Worm (Caenorhabditis elegans): ENCODE measurements around the gene sbt-1.

Gene sbt-1

DNA sequence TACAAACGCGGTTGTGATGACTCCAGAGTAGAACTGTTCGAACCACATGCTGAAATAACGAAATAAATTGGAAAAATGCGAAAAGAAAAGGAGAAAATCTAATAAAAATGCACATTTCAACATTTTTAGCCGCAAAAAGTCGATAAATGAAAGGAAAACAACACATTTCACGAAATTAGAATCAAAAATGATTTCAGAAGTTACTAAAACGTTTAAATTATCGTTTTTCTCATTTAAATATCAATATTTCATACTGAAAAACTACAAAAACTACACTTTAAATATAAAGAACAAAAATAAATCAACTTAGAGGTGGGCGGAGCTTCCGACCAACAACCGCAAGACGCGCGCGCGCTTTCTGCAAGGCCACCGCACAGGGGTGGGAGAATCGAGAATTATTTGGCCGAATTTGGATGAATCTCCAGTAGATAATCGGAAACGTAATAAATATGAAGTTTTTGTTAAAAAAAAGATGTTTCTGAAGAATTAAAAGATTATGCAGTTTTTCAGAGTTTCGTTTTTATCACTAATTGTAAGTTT, 23.2 kb upstream of the sbt-1 start, which contains the start of gene ndua-1 (continued):
- no peak for TF ChIP-seq zag-1 (tag; optimal IDR thresholded peaks at IDR 0.05)
- TF ChIP-seq egl-27 (tag; optimal IDR thresholded peaks at IDR 0.05) = no peak
- no peak for TF ChIP-seq fkh-8 (tag; optimal IDR thresholded peaks at IDR 0.05)
- peak in 1 of 6 experiments; percentile 22 for TF ChIP-seq elt-3 (tag; optimal IDR thresholded peaks at IDR 0.05)
- TF ChIP-seq lin-15B (tag; optimal IDR thresholded peaks at IDR 0.05) = no peak
- no peak for TF ChIP-seq nhr-85 (tag)
- no peak for TF ChIP-seq ces-1 (GFP tag; optimal IDR thresholded peaks at IDR 0.05)
- TF ChIP-seq lsy-2 (tag; optimal IDR thresholded peaks at IDR 0.05) = peak; percentile 59 to 71
- TF ChIP-seq unc-130 (tag; optimal IDR thresholded peaks at IDR 0.05) = peak; percentile 6
- peak; percentile 0 for TF ChIP-seq blmp-1 (tag; optimal IDR thresholded peaks at IDR 0.05)
- TF ChIP-seq ceh-63 (GFP tag; optimal IDR thresholded peaks at IDR 0.05) = no peak
- TF ChIP-seq unc-62 (GFP tag; optimal IDR thresholded peaks at IDR 0.05) = no peak
- peak; percentile 27 for TF ChIP-seq sox-4 (tag; optimal IDR thresholded peaks at IDR 0.05)
- TF ChIP-seq lin-35 (GFP tag; optimal IDR thresholded peaks at IDR 0.05) = peak; percentile 6 to 43
- no peak for TF ChIP-seq sptf-1 (tag; optimal IDR thresholded peaks at IDR 0.05)
- no peak for TF ChIP-seq ceh-90 (tag; optimal IDR thresholded peaks at IDR 0.05)
- no peak for TF ChIP-seq mab-9 (GFP tag; IDR thresholded peaks at IDR 0.05)
- TF ChIP-seq ztf-4 (tag; optimal IDR thresholded peaks at IDR 0.05) = no peak
- TF ChIP-seq hlh-4 (tag; optimal IDR thresholded peaks at IDR 0.05) = no peak
- TF ChIP-seq lir-3 (tag; optimal IDR thresholded peaks at IDR 0.05; ENCODE audit: poor library complexity) = peak; percentile 44
- peak; percentile 63 for TF ChIP-seq nhr-20 (tag; optimal IDR thresholded peaks at IDR 0.05)
- TF ChIP-seq nhr-28 (tag; optimal IDR thresholded peaks at IDR 0.05) = no peak
- no peak for TF ChIP-seq mdl-1 (tag; optimal IDR thresholded peaks at IDR 0.05)
- TF ChIP-seq swsn-7 (tag; optimal IDR thresholded peaks at IDR 0.05) = peak; percentile 61
- peak; percentile 4 for TF ChIP-seq lin-39 (tag; optimal IDR thresholded peaks at IDR 0.05)
- peak; percentile 56 for TF ChIP-seq nhr-90 (tag; optimal IDR thresholded peaks at IDR 0.05; ENCODE audit: poor library complexity)
- peak; percentile 58 for TF ChIP-seq skn-1 (tag; optimal IDR thresholded peaks at IDR 0.05)
- no peak for TF ChIP-seq jun-1 (tag; optimal IDR thresholded peaks at IDR 0.05)

DNA sequence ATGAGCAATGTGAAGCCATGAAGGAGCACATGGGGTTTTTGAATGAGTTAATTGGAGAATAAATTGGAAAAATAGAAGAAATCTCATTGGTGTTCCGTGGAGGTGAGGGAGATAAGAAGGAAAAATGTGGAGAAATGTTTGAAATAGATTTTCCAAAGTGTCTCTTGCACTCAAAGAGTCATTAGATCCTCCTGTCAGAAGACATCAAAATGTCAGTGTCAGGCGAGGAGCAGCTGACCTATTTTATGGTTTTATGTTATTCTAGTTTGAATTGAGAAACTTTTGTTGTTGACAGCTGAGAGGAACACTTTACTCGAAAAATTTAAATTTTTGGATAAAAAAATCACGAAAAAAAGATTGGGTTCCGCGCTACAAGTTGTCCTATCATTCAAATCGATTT, 21.9 kb upstream of the sbt-1 start, which contains the start of gene clec-264:
TSS of gene clec-264 (minus strand) at position 122 of the 400 bp plus-strand sequence.
- peak; percentile 45 for TF ChIP-seq rnt-1 (tag; optimal IDR thresholded peaks at IDR 0.05)
- TF ChIP-seq ama-1 (optimal IDR thresholded peaks at IDR 0.05) = no peak
- TF ChIP-seq unc-30 (tag; optimal IDR thresholded peaks at IDR 0.05) = no peak
- no peak for TF ChIP-seq C16A3.4 (tag; optimal IDR thresholded peaks at IDR 0.05)
- no peak for TF ChIP-seq ztf-4 (tag; optimal IDR thresholded peaks at IDR 0.05)
- TF ChIP-seq dpl-1 (GFP tag; optimal IDR thresholded peaks at IDR 0.05) = no peak

DNA sequence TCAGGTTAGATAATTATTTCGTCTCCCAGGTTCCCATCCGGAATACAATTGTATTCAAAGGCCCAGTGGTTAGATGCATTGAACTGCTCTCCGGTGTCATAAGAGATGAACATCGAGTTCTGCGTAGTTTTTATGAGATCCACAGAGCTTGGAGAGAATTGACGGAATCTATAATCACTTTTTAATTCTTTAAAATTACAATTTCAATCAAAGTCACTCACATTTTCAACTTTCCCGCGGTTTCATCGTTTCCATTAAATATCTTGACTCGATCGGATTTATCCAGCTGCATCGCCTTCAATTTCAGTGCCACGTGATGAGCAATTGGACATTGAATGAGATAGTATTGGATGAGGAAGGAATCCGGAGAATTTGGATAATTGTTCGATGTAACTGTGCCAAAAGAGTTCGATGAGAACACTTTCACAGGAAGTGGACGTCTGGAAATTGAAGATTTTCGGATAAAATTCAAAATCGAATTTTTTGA, 19.1 kb upstream of the sbt-1 start:
- peak; percentile 24 for TF ChIP-seq snu-23 (GFP tag; optimal IDR thresholded peaks at IDR 0.05)
- TF ChIP-seq dsc-1 (tag; optimal IDR thresholded peaks at IDR 0.05) = peak; percentile 16
- no peak for TF ChIP-seq nhr-76 (tag; optimal IDR thresholded peaks at IDR 0.05)
- TF ChIP-seq swsn-7 (tag; optimal IDR thresholded peaks at IDR 0.05) = peak; percentile 8
- peak; percentile 33 for TF ChIP-seq nhr-47 (tag; optimal IDR thresholded peaks at IDR 0.05)
- TF ChIP-seq nhr-20 (tag; optimal IDR thresholded peaks at IDR 0.05) = peak; percentile 9
- peak; percentile 23 for TF ChIP-seq nhr-85 (tag)
- peak; percentile 28 for TF ChIP-seq nhr-71 (tag; optimal IDR thresholded peaks at IDR 0.05)
- peak; percentile 91 for TF ChIP-seq ama-1 (optimal IDR thresholded peaks at IDR 0.05)
- TF ChIP-seq mab-9 (GFP tag; IDR thresholded peaks at IDR 0.05) = no peak
- TF ChIP-seq ztf-4 (tag; optimal IDR thresholded peaks at IDR 0.05) = no peak
- no peak for TF ChIP-seq pqm-1 (tag; optimal IDR thresholded peaks at IDR 0.05)
- TF ChIP-seq skn-1 (tag; optimal IDR thresholded peaks at IDR 0.05) = no peak
- TF ChIP-seq lin-14 (GFP tag; optimal IDR thresholded peaks at IDR 0.05) = no peak
- TF ChIP-seq tlp-1 (tag; optimal IDR thresholded peaks at IDR 0.05) = no peak
- TF ChIP-seq vab-15 (tag; optimal IDR thresholded peaks at IDR 0.05) = no peak
- peak; percentile 87 for TF ChIP-seq aly-2 (tag; optimal IDR thresholded peaks at IDR 0.05)

All from whole organism, L1 larva.